Worm (Caenorhabditis elegans) whole organism, dauer: ENCODE measurements around the gene noca-1.

Source experiments
- unc-62 ChIP-seq: sonication (generic microtip); optimal IDR thresholded peaks from 2 replicates; lab custom pipeline; 2017; ENCODE audit warnings: missing biosample characterization, missing genetic modification reagents, missing genetic modification characterization

Gene noca-1

DNA sequence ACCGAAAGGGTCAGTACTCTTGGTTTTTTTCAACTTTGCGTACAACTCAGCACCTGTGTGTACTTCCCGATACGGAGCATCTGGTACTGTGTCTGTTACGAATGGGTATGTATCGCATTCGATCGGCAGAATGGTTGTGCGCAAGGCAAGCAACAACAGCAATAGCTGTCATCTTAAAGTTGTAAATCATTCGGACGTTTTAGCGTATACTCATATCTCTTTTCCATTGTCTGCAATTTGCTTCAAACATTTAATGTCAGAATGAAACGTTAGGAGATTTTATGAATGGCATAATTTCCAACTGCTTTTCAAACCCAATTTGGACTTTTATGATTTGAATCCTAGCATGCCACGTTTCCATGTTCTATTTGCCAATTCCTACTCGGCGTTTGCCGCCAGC, 4.4 kb downstream of the noca-1 start:
- no peak for TF ChIP-seq unc-62

DNA sequence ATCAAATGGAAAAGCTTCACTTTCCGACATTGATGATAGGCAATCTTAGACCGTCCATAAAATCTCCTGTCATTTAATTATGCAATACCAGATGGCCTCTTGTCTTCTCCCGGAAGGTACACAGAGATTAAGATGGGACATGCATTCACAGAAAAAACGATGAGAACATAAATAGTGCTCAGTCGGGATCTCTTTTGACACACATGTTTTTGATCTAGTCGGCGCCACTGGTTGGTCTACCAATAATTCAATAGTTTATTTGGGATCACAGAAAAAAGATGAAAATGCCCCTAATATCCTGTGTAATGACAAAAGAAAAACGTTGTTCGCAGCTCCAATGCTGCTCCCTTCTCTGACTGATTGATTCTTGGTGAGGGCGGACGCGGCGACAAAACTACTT, 8.3 kb downstream of the noca-1 start:
- no peak for TF ChIP-seq unc-62

DNA sequence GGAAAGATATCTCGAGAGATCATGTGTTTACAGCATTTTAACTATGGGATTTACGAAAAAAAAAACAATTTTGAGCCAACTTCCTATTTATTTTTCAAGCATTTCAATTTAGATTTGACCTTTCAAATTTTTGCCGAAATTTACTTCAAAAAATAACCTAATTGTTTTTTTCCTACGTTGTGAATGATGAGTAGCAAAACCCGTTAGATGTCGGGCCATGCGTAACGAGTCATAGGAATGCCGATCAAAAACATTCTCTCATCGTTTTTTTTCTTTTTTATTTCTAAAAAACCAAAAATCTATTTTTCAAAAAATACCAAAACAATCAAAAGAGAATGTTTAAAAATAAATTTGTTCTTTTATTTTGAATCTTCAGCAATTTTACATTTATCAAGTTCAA, 10.2 kb downstream of the noca-1 start:
- TF ChIP-seq unc-62, result no peak

DNA sequence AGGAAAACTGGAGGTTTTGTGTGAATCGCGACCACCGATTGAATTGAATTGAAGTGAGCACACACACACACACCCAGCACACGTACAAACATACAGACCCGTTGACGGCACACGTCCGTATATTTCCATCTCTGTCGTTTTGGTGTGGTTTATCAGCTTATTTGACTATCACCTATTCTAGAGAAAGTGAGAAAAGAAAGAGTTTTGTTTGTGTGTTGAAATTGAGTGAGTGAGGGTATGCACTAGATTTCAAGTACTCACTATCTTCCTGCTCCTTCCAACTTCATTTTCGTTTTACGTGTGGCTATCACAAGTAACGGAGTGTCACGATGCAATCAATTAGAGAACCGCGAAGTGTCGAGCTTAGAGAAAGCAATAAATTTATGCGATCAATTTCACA, 11.1 kb downstream of the noca-1 start:
- no peak for TF ChIP-seq unc-62

DNA sequence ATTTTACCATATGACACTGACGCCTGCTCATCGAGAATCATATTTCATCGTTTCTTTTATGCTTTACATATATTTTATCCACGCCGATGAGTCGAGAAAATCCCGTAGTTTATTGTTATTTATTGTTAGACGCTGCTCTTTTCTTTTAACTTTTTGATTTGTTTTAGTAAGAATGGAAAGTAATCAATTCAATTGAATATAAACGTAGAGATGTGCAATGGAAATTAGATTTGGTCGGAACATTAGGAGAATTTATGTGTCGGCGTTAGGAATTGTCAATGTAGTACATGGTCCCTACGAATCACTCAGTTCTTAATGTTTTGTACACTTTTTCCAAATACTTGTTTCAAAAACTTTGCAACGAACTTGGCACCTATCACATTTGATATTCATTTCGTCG, 12.5 kb downstream of the noca-1 start:
- TF ChIP-seq unc-62, result no peak

DNA sequence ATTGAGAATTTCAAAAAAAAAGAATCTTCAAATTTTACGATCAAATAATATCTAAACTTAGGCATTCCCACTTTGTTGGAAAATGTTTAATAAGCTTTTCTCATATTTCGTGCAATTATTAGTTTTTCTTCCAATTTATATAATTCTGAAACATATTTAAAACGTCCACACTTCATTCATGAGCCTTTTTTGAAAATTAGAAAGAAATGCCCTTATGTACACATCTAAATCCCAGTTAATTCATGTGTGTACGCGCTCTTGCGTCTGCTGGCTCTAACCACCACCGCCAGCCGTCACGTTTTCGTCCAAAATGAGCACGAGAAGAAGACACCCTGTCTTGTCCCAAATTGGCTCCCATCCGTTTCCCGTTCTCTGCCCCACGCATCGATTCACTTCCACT, 13.9 kb downstream of the noca-1 start:
- TF ChIP-seq unc-62, result no peak

DNA sequence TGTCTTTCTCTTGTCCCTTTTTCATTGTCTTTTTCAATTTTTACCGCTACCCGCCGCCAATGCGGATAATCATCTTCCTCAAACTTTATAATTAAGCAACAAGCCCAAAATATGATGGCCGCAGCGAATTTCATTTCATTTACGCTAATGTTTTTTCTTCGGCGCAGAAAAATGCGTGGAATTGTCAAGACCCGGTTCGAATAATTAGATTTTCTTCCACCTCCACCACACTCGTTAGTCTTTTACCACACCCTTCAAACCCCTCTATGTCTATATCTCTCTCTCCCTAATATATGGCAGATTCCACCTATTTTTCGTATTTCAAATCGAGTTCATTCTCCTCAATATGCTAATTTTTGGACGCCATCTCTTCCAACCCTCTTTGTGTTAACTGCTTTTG, 17.8 kb downstream of the noca-1 start:
- no peak for TF ChIP-seq unc-62

DNA sequence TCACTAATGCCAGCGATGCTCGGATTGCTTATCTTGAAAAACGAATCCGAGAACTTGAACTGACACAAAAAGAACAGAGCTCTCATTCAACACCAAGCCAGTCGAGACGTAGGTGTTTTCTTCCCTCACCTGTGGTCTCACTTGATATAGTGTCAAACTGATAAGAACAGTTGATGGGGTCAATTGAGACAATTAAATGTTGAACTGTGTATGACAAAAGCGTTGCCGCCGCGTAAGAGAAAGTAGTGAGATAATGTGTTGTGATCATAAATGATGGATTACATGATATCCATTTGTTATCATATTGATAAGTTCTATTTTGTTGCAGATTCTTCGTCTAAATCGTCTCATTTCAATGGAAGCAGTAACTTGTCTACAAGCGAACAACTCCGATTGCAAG, 21.0 kb downstream of the noca-1 start:
- TF ChIP-seq unc-62, result no peak

DNA sequence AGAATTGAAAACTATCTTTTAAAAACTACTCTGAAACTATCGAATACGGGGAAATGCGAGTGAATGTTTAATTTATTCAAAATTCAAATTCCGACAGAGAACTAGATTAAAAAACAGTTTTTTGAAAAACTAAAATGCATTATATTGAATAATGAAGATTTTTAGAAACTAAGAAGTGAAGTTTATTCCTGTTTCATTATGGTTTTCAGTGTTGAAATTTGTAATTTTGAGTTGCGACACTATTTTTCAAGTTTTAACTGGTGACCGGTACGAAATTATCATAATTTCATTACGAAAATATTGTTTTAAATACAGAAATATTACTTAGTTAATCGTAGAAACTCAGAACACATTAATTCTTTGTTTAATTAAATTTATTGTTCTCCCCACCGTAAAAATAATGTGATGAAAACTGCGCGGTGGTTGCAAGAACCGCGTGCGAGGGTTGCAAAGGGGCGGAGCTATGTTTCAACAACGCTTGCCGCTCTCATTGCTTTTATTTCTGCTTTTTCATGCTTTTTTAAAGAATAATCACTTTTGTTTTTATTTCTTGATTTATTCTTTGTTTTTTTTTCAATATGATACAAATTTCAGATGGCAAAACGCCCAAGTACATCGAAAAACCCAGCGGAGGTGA, 23.5 kb downstream of the noca-1 start, which contains the start of gene him-17:
Gene him-17 (plus strand): TSS at position 595 of the 637 bp plus-strand sequence.
- TF ChIP-seq unc-62, result no peak

DNA sequence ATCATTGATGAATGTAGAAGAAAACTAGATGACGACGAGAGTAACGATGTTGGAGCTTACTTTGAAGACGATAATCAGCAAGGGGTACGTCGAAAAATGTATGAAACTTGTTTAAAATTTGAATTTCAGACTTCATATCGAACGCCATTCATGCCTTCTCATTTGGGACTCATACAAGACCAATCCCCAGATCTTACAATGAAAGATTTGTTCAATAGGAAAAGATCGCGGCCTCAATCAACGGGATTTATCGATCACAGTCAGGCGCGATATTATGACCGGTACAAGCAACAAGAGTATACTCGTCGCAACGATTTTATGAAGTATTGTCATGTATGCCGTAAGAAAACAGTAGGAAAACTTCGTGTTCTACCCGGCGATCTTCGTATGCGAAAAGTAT, 24.1 kb downstream of the noca-1 start:
- no peak for TF ChIP-seq unc-62

DNA sequence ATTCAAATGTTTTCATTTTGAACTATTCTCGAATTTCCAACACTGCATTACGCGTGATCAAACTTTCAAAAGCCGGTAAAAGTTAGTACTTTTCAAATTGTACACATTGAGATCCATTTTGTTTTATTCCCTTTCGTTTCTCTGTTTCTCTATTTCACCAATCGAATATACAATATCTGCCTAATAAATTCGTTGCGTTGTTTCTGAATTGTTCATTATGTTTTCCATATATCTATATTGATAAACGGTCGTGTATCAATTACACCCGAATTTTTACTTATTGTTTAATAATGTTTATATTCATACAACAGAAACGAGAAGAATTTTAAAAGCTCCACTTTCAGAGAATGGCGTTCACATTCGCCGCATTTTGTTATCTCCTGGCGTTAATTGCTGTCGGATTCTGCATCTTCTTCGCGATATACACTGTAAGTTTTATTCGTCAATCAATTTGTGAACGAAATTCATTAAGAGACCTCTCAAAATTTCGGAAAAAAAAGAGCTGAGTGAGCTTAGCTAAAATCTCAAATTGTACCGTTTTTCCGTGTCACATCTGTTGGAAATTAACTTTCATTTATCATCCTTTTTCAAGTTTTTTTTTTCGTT, 27.4 kb downstream of the noca-1 start, which contains the start of gene cni-1:
Gene cni-1 (plus strand): TSS at position 345 of the 606 bp plus-strand sequence.
- no peak for TF ChIP-seq unc-62

DNA sequence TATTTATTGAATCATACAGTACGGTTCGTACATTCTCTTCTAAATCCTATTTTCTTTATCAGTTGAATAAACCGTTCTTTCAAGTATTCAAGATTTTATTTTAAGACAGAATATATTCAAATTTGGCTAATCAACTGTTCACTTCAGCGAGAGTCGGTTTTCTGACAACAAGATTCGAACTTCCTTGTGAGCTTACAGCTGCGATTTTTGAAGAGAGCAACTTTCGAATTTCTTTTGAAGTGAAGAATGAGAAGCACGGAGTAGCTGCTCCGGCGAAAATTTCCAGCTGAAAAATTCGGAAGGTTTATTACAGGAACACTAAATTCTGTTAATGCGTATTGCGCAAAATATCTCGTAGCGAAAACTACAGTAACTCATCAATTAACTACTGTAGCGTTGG, 28.7 kb downstream of the noca-1 start:
- no peak for TF ChIP-seq unc-62

DNA sequence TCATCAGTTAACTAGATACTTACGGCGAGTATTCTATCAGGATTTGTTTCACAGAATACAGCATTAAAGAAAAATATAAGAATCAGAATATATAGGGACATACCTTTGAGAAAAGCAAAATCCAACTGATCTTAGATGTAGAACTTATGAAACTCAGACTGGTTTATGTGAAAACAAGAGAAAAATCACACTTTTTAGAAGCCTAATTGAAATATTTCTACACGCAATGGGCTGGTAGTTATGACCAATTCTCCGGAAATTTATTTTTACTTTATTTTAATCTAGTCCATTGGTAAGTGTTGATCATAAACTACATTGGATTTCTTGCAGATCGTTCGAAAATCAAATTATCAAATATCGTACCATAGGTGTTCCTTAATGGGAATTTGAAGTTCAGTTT, 31.4 kb downstream of the noca-1 start, which contains the start of gene T09E8.4:
Gene T09E8.4 (minus strand): TSS at position 101 of the 400 bp plus-strand sequence.
- TF ChIP-seq unc-62, result no peak

DNA sequence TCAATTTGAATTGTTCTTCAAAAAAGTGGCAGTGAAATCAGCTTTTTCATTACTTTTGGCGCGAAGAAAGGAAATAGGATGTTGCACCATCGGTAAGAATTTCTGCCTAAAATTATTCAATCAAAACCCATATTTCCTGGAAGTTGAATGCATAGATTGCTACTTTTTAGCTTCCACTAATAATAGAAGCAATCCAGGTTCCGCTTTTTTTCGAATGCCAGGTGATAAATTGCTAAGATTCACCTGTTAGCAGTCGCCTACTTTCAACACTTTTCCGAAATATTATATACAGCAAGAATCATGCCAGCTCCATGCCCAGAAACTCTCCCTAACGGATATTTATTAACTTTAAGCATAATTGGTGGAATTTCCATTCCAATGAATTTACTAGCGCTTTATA, 32.7 kb downstream of the noca-1 start, which contains the start of gene sri-6:
Gene sri-6 (plus strand): TSS at position 301 of the 400 bp plus-strand sequence.
- TF ChIP-seq unc-62, result no peak

DNA sequence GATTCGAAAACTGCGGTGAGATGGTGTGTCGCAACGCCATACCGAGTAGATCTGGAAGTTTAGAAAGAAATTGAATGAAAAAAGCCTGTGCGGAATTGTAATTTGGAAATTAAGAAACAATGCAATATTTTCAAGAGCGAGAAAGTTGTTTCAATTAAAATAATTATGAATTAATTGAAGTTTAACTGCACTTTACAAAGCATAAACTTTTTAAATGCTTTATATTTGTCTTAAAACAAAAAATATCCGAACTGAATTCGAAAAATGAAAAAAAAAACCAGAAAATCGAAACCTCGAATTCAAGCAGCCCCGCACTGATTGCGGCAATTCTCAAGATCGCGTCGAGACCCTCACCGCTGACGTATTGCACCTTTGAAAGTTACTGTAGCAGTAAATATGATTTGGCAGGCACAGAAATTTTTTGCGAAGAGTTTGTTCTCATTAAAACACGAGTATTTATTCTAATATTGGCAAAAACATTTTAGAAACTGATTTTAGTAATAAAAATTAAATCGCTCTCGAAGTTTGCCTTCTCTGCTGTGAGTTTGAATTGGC, 40.8 kb downstream of the noca-1 start, which contains the start of gene sun-1:
Gene sun-1 (minus strand): TSS at position 51 of the 555 bp plus-strand sequence.
- no peak for TF ChIP-seq unc-62

DNA sequence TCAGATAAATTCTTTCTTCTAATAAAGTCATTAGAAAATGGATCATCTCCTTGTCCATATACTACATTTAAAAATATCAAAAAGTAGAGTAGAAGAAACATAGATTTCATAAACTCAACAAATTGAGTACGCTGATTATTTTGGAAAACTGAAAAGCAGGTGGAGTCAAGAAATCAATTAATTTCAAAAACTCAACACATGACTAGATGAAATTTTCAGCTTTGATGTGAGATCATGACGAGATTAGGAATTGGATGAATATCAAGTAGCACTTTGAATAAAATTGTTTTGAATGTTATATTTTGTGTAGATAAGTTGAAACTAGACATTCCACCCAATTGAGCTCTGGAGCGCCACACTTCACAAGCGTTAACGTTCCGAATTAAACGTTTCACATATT, 42.8 kb downstream of the noca-1 start, which contains the start of gene F57B1.1:
Gene F57B1.1 (minus strand): TSS at position 101 of the 400 bp plus-strand sequence.
- TF ChIP-seq unc-62, result no peak

DNA sequence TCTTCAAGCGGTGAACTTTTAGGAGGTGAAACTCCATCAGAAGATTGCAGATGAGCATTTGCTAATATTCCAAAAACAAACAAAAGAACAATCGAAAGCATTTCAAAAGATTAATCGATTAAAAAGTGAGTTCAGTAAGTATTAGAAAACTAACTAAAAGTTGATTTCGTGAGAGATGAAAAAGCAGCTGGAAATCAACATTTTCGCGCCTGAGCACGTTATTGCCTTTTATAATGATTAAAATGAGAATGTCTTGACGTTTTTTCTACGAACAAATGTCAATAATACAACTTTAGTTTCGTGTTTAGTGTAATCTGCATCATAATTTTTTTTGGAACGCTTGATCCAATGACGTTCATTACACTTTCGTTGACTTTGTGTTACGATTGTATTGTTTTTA, 45.1 kb downstream of the noca-1 start, which contains the start of gene F57B1.9:
Gene F57B1.9 (minus strand): TSS at position 101 of the 400 bp plus-strand sequence.
- no peak for TF ChIP-seq unc-62

DNA sequence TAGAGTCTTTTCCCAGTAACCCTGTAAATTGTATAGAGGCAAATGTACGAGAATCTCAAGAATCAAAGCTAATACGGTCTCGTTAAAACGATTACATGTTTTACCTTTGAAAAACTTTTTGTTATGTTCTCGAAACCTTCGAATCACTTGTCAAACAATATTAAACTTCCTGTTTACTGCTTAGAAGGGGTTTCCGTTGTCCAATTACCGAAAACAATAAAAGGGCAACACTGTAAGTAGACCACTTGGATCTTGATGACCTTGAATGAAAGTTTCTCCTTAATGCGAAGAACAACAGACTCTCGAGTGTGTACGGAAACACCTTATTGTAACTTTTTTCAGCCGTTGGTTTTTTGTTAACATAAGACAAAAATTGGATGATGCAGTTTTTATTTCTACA, 47.9 kb downstream of the noca-1 start:
- no peak for TF ChIP-seq unc-62
